Worm (Caenorhabditis elegans): ENCODE measurements around the gene spig-7.
A peak's percentile ranks its signal among the peaks of the same experiment; 100 is the strongest.

The spig-7 gene

ce11 chrV:1488642-1489041 lies 5.9 kb upstream of the spig-7 start:
- TF ChIP-seq nhr-11 (tag; optimal IDR thresholded peaks at IDR 0.05) (peak; percentile 16), mdl-1 (tag; optimal IDR thresholded peaks at IDR 0.05) (no peak)

- TF ChIP-seq jun-1 (tag; optimal IDR thresholded peaks at IDR 0.05) = no peak
- no peak for TF ChIP-seq T26A8.4 (GFP tag; IDR thresholded peaks at IDR 0.05)
- no peak for TF ChIP-seq R02D3.7 (tag; optimal IDR thresholded peaks at IDR 0.05)
Measured at ce11 chrV:1491510-1491909, 3.1 kb upstream of the spig-7 start, which contains the start of gene C38C3.6. C38C3.6 (minus strand) TSS chrV:1491610.

ce11 chrV:1495334-1495733 lies 765 bp downstream of the spig-7 start, which contains the start of gene C38C3.3:
C38C3.3 (plus strand) TSS chrV:1495634.
- no peak for TF ChIP-seq hlh-30 (tag; optimal IDR thresholded peaks at IDR 0.05; ENCODE audit: insufficient read depth)
- no peak for TF ChIP-seq tra-1 (GFP tag; IDR thresholded peaks at IDR 0.05)
- TF ChIP-seq jun-1 (tag; optimal IDR thresholded peaks at IDR 0.05) = no peak
- no peak for TF ChIP-seq pqm-1 (tag; optimal IDR thresholded peaks at IDR 0.05)
- TF ChIP-seq lsy-2 (tag; optimal IDR thresholded peaks at IDR 0.05) = no peak
- TF ChIP-seq F37D6.2 (tag; optimal IDR thresholded peaks at IDR 0.05) = no peak
- no peak for TF ChIP-seq nhr-6 (tag; optimal IDR thresholded peaks at IDR 0.05)
- no peak for TF ChIP-seq nhr-48 (tag; optimal IDR thresholded peaks at IDR 0.05)
- TF ChIP-seq pha-4 (GFP tag; IDR thresholded peaks at IDR 0.05) = no peak
- TF ChIP-seq pha-4 (tag; optimal IDR thresholded peaks at IDR 0.05) = no peak
- no peak for TF ChIP-seq F26F4.8 (GFP tag; conservative IDR thresholded peaks at IDR 0.05)
- no peak for TF ChIP-seq ceh-32 (tag; optimal IDR thresholded peaks at IDR 0.05; ENCODE audit: poor library complexity)
- no peak for TF ChIP-seq ZK546.5 (tag; optimal IDR thresholded peaks at IDR 0.05)
- TF ChIP-seq dmd-9 (GFP tag; IDR thresholded peaks at IDR 0.05) = no peak
- TF ChIP-seq ceh-82 (tag; optimal IDR thresholded peaks at IDR 0.05) = no peak
- TF ChIP-seq hmg-1.1 (GFP tag; IDR thresholded peaks at IDR 0.05) = no peak
- TF ChIP-seq nhr-237 (tag; optimal IDR thresholded peaks at IDR 0.05) = no peak
- no peak for TF ChIP-seq set-16 (GFP tag; IDR thresholded peaks at IDR 0.05)
- TF ChIP-seq mdl-1 (tag; optimal IDR thresholded peaks at IDR 0.05) = no peak
- TF ChIP-seq zag-1 (tag; optimal IDR thresholded peaks at IDR 0.05) = no peak
- TF ChIP-seq mdt-29 (GFP tag; IDR thresholded peaks at IDR 0.05) = no peak

- no peak for TF ChIP-seq rbr-2 (tag; optimal IDR thresholded peaks at IDR 0.05)
- peak; percentile 94 for TF ChIP-seq ceh-28 (tag; optimal IDR thresholded peaks at IDR 0.05)
- no peak for TF ChIP-seq Y48G9A.11 (GFP tag; IDR thresholded peaks at IDR 0.05)
- no peak for TF ChIP-seq dpl-1 (GFP tag; optimal IDR thresholded peaks at IDR 0.05)
Measured at ce11 chrV:1495752-1496151, 1.2 kb downstream of the spig-7 start.

- TF ChIP-seq unc-62 (GFP tag; optimal IDR thresholded peaks at IDR 0.05 in 1 of 2) (peak in 1 of 2 experiments; percentile 23), unc-62 (tag; optimal IDR thresholded peaks at IDR 0.05) (no peak), lin-15B (tag; optimal IDR thresholded peaks at IDR 0.05) (no peak)
Measured at ce11 chrV:1499140-1499539, 4.6 kb downstream of the spig-7 start, which contains the start of gene sru-27. sru-27 (plus strand) TSS chrV:1499440.

ce11 chrV:1505995-1506394 lies 11.4 kb downstream of the spig-7 start, which contains the start of gene sru-28:
sru-28 (plus strand) TSS chrV:1506295.
- TF ChIP-seq ceh-20 (GFP tag; IDR thresholded peaks at IDR 0.05) (no peak), F49E8.2 (tag; optimal IDR thresholded peaks at IDR 0.05; ENCODE audit: borderline replicate concordance) (no peak), snpc-4 (tag; optimal IDR thresholded peaks at IDR 0.05) (no peak), hlh-30 (tag; optimal IDR thresholded peaks at IDR 0.05; ENCODE audit: insufficient read depth) (no peak), mep-1 (tag; optimal IDR thresholded peaks at IDR 0.05) (no peak), arid-1 (GFP tag; conservative IDR thresholded peaks at IDR 0.05) (no peak), dpl-1 (GFP tag; optimal IDR thresholded peaks at IDR 0.05) (no peak), mxl-3 (GFP tag; optimal IDR thresholded peaks at IDR 0.05) (no peak), ZK546.5 (tag; optimal IDR thresholded peaks at IDR 0.05) (no peak), nhr-11 (tag; optimal IDR thresholded peaks at IDR 0.05) (no peak), ceh-32 (tag; optimal IDR thresholded peaks at IDR 0.05; ENCODE audit: poor library complexity) (no peak)

Data from whole organism, L4 larva.